Fruit fly (Drosophila melanogaster): ENCODE data around the gene CG33060.

DNA sequence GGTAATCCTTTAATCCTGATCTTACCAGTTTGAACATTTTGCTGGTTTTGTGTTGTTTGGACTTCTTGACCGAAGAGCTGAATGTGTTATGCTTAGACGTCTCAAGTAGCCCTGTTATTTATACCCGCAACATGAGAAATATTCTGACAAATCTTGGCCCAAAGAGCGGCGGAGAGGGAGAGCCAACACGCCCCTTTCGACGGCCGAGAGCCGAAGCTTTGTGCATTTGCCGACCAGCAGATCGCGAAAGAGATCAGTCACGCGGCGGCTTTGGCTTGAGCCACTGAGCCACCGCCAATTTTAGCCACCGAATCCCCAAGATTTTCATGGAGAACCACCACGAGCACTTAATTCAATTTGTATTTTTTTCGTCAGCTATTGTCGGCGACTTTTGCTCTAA lies 35.4 kb upstream of the CG33060 start, which contains the start of gene CG4962:
- TF ChIP-seq EcR (GFP tag; optimal IDR thresholded peaks at IDR 0.05) = no peak
- TF ChIP-seq usp (GFP tag; optimal IDR thresholded peaks at IDR 0.05) = no peak
- no peak for TF ChIP-seq psq (optimal IDR thresholded peaks at IDR 0.05)
- TF ChIP-seq Dll (optimal IDR thresholded peaks at IDR 0.05) = no peak

Data from whole organism.